Worm (Caenorhabditis elegans) whole organism, L1 larva: ENCODE results near the gene gta-1.

Experiments
- blmp-1 ChIP-seq: fragments of 150-350 bp; optimal IDR thresholded peaks from 2 replicates; lab custom pipeline; 2014; ENCODE audit warnings: missing biosample characterization, missing genetic modification characterization
- ceh-82 ChIP-seq, 3 experiments: fragments of 150-350 bp in 1 of 3; sonication (generic microtip) in 2 of 3; optimal IDR thresholded peaks; 2 replicates each; lab custom pipeline; 2014 to 2017; ENCODE audit warnings: missing biosample characterization in 3 of 3, missing genetic modification characterization in 3 of 3
- mdl-1 ChIP-seq, 2 experiments: fragments of 150-350 bp; optimal IDR thresholded peaks; 2 replicates each; lab custom pipeline; 2014 to 2017; ENCODE audit warnings: missing biosample characterization in 2 of 2, missing genetic modification characterization in 2 of 2, inconsistent platforms in 1 of 2
- mef-2 ChIP-seq: fragments of 150-350 bp; optimal IDR thresholded peaks from 2 replicates; lab custom pipeline; 2014; ENCODE audit warnings: missing biosample characterization, missing genetic modification characterization
- nhr-19 ChIP-seq: fragments of 200-800 bp; sonication (Bioruptor generic); conservative IDR thresholded peaks from 2 replicates; pipeline ENCODE4 v1.3.6; 2022; ENCODE audit warnings: missing genetic modification characterization, missing compliant biosample characterization
- nhr-237 ChIP-seq: fragments of 150-350 bp; optimal IDR thresholded peaks from 2 replicates; lab custom pipeline; 2014; ENCODE audit warnings: missing biosample characterization, missing genetic modification characterization
- nhr-77 ChIP-seq: fragments of 150-350 bp; optimal IDR thresholded peaks from 2 replicates; lab custom pipeline; 2014; ENCODE audit warnings: missing biosample characterization, missing genetic modification characterization
- zag-1 ChIP-seq: fragments of 150-350 bp; optimal IDR thresholded peaks from 2 replicates; lab custom pipeline; 2014; ENCODE audit warnings: missing biosample characterization, missing genetic modification characterization

- no peak for TF ChIP-seq nhr-19 (GFP tag; lab: Robert Waterston, UW)
- no peak for TF ChIP-seq nhr-77 (tag; lab: Kevin White, UChicago)
- TF ChIP-seq nhr-237 (tag; lab: Kevin White, UChicago) = no peak
- no peak for TF ChIP-seq mef-2 (tag; lab: Kevin White, UChicago)
- no peak for TF ChIP-seq zag-1 (tag; lab: Kevin White, UChicago)
- TF ChIP-seq mdl-1 (tag; optimal IDR thresholded peaks at IDR 0.05; lab: Kevin White, UChicago) = no peak
- no peak for TF ChIP-seq blmp-1 (tag; lab: Kevin White, UChicago)
- TF ChIP-seq ceh-82 (tag; optimal IDR thresholded peaks at IDR 0.05; lab: Kevin White, UChicago) = no peak
Measured at ce11 chrIV:10223723-10224122, 43.3 kb downstream of the gta-1 start, which contains the start of gene nas-12.
